Worm (Caenorhabditis elegans) whole organism, L2 larva: ENCODE results near the gene W09D6.4.

ENCODE experiments used
- F13H6.1 ChIP-seq: sonication (generic microtip); optimal IDR thresholded peaks from 2 replicates; lab custom pipeline; 2016; ENCODE audit warnings: missing genetic modification characterization, missing compliant biosample characterization
- R02D3.7 ChIP-seq: fragments of 150-350 bp; optimal IDR thresholded peaks from 2 replicates; lab custom pipeline; 2014; ENCODE audit warnings: missing biosample characterization, missing genetic modification characterization
- alr-1 ChIP-seq: fragments of 150-350 bp; optimal IDR thresholded peaks from 2 replicates; lab custom pipeline; 2014; ENCODE audit warnings: missing biosample characterization, missing genetic modification characterization
- blmp-1 ChIP-seq: sonication (generic microtip); optimal IDR thresholded peaks from 2 replicates; lab custom pipeline; 2017; ENCODE audit warnings: missing genetic modification characterization, mild to moderate bottlenecking, missing compliant biosample characterization, antibody characterized with exemption, moderate library complexity; ENCODE audit not compliant: insufficient read depth
- ceh-82 ChIP-seq: fragments of 150-350 bp; optimal IDR thresholded peaks from 2 replicates; lab custom pipeline; 2014; ENCODE audit warnings: missing biosample characterization, missing genetic modification characterization
- dmd-4 ChIP-seq: sonication (generic microtip); optimal IDR thresholded peaks from 2 replicates; lab custom pipeline; 2017; ENCODE audit warnings: missing biosample characterization, missing genetic modification characterization
- lin-11 ChIP-seq: fragments of 150-350 bp; sonication (generic microtip); optimal IDR thresholded peaks from 2 replicates; lab custom pipeline; 2014; ENCODE audit warnings: missing biosample characterization, missing genetic modification characterization, inconsistent platforms, mixed read lengths
- lin-39 ChIP-seq: fragments of 150-350 bp; optimal IDR thresholded peaks from 2 replicates; lab custom pipeline; 2014; ENCODE audit warnings: missing biosample characterization, missing genetic modification reagents, missing genetic modification characterization
- mbf-1 ChIP-seq: sonication (generic microtip); optimal IDR thresholded peaks from 2 replicates; lab custom pipeline; 2017; ENCODE audit warnings: missing biosample characterization, missing genetic modification characterization
- nhr-23 ChIP-seq: fragments of 150-350 bp; optimal IDR thresholded peaks from 2 replicates; lab custom pipeline; 2014; ENCODE audit warnings: missing biosample characterization, missing genetic modification reagents, missing genetic modification characterization
- snpc-4 ChIP-seq: fragments of 150-350 bp; optimal IDR thresholded peaks from 2 replicates; lab custom pipeline; 2014; ENCODE audit warnings: missing biosample characterization, missing genetic modification characterization
- unc-39 ChIP-seq: fragments of 150-350 bp; optimal IDR thresholded peaks from 2 replicates; lab custom pipeline; 2014; ENCODE audit warnings: missing biosample characterization, missing genetic modification characterization
- unc-62 ChIP-seq: fragments of 150-350 bp; optimal IDR thresholded peaks from 2 replicates; lab custom pipeline; 2014; ENCODE audit warnings: missing biosample characterization, missing genetic modification reagents, missing genetic modification characterization
- ztf-11 ChIP-seq: sonication (generic microtip); optimal IDR thresholded peaks from 2 replicates; lab custom pipeline; 2017; ENCODE audit warnings: missing biosample characterization, missing genetic modification characterization

ce11 chrIII:11119176-11119853 is 39.8 kb downstream of the W09D6.4 start, which contains the start of the genes sup-35 and Y48A6C.4:
- TF ChIP-seq ceh-82 (tag; lab: Kevin White, UChicago) (no peak), blmp-1 (tag; lab: Kevin White, UChicago) (peak; percentile 8), ztf-11 (no peak), nhr-23 (tag; lab: Kevin White, UChicago) (no peak), alr-1 (no peak), lin-11 (tag; lab: Kevin White, UChicago) (no peak), unc-62 (no peak), mbf-1 (tag; lab: Kevin White, UChicago) (no peak), snpc-4 (peak; percentile 77), dmd-4 (no peak), lin-39 (tag; lab: Kevin White, UChicago) (no peak), F13H6.1 (tag; lab: Kevin White, UChicago) (peak; percentile 73), R02D3.7 (no peak), unc-39 (tag; lab: Kevin White, UChicago) (no peak)
